Worm (Caenorhabditis elegans) whole organism, L1 larva: ENCODE data around the gene T23E1.1.

Experiments used
- C34B4.2 ChIP-seq: sonication (generic microtip); optimal IDR thresholded peaks from 2 replicates; lab custom pipeline; 2017; ENCODE audit warnings: mild to moderate bottlenecking, missing genetic modification characterization, missing compliant biosample characterization
- Y116A8C.19 ChIP-seq: sonication (generic microtip); optimal IDR thresholded peaks from 2 replicates; lab custom pipeline; 2016; ENCODE audit warnings: missing compliant biosample characterization, missing genetic modification characterization, borderline replicate concordance
- aly-2 ChIP-seq: fragments of 150-350 bp; optimal IDR thresholded peaks from 2 replicates; lab custom pipeline; 2014; ENCODE audit warnings: missing biosample characterization, missing genetic modification characterization
- blmp-1 ChIP-seq: fragments of 150-350 bp; optimal IDR thresholded peaks from 2 replicates; lab custom pipeline; 2014; ENCODE audit warnings: missing biosample characterization, missing genetic modification characterization
- ceh-88 ChIP-seq: fragments of 200-800 bp; sonication (Bioruptor generic); IDR thresholded peaks from 2 replicates; pipeline ENCODE4 v1.3.6; 2022; ENCODE audit warnings: missing genetic modification characterization, missing compliant biosample characterization
- ceh-90 ChIP-seq: sonication (generic microtip); optimal IDR thresholded peaks from 2 replicates; lab custom pipeline; 2016; ENCODE audit warnings: missing genetic modification characterization, missing compliant biosample characterization
- dsc-1 ChIP-seq: sonication (generic microtip); optimal IDR thresholded peaks from 2 replicates; lab custom pipeline; 2016; ENCODE audit warnings: mild to moderate bottlenecking, missing genetic modification characterization, missing compliant biosample characterization
- elt-2 ChIP-seq: sonication (generic microtip); optimal IDR thresholded peaks from 2 replicates; lab custom pipeline; 2016; ENCODE audit warnings: missing genetic modification characterization, mild to moderate bottlenecking, inconsistent platforms, missing compliant biosample characterization, missing genetic modification reagents
- elt-3 ChIP-seq, 6 experiments: fragments of 150-350 bp in 1 of 6; sonication (generic microtip); optimal IDR thresholded peaks; 2 replicates each; lab custom pipeline; 2017 to 2018; ENCODE audit warnings: missing biosample characterization in 6 of 6, missing genetic modification characterization in 6 of 6, inconsistent platforms in 1 of 6
- fkh-4 ChIP-seq: sonication (generic microtip); optimal IDR thresholded peaks from 2 replicates; lab custom pipeline; 2016; ENCODE audit warnings: missing compliant biosample characterization, missing genetic modification characterization, borderline replicate concordance
- grh-1 ChIP-seq: fragments of 200-800 bp; sonication (Bioruptor generic); IDR thresholded peaks from 2 replicates; pipeline ENCODE4 v1.3.6; 2022; ENCODE audit warnings: missing genetic modification reagents, missing genetic modification characterization, missing compliant biosample characterization
- jun-1 ChIP-seq: fragments of 150-350 bp; optimal IDR thresholded peaks from 2 replicates; lab custom pipeline; 2014; ENCODE audit warnings: missing biosample characterization, missing genetic modification reagents, missing genetic modification characterization
- lin-14 ChIP-seq: fragments of 200-800 bp; sonication (Bioruptor generic); optimal IDR thresholded peaks from 2 replicates; lab custom pipeline; 2018; ENCODE audit warnings: mild to moderate bottlenecking, missing genetic modification characterization, moderate library complexity, missing compliant biosample characterization
- lin-35 ChIP-seq, 2 experiments: fragments of 150-350 bp; optimal IDR thresholded peaks; 2 replicates each; lab custom pipeline; 2014; ENCODE audit warnings: missing biosample characterization in 2 of 2, missing genetic modification characterization in 2 of 2, missing genetic modification reagents in 2 of 2
- lin-39 ChIP-seq: fragments of 150-350 bp; optimal IDR thresholded peaks from 2 replicates; lab custom pipeline; 2014; ENCODE audit warnings: missing biosample characterization, missing genetic modification reagents, missing genetic modification characterization
- lsy-2 ChIP-seq, 2 experiments: fragments of 150-350 bp; optimal IDR thresholded peaks; 2 replicates each; lab custom pipeline; 2014; ENCODE audit warnings: missing biosample characterization in 2 of 2, missing genetic modification characterization in 2 of 2
- mab-9 ChIP-seq: fragments of 200-800 bp; sonication (Bioruptor generic); IDR thresholded peaks from 2 replicates; pipeline ENCODE4 v1.3.6; 2022; ENCODE audit warnings: missing genetic modification reagents, missing genetic modification characterization, missing compliant biosample characterization
- nhr-12 ChIP-seq: sonication (generic microtip); optimal IDR thresholded peaks from 2 replicates; lab custom pipeline; 2017; ENCODE audit warnings: missing biosample characterization, missing genetic modification characterization
- nhr-19 ChIP-seq: fragments of 200-800 bp; sonication (Bioruptor generic); conservative IDR thresholded peaks from 2 replicates; pipeline ENCODE4 v1.3.6; 2022; ENCODE audit warnings: missing genetic modification characterization, missing compliant biosample characterization
- nhr-20 ChIP-seq: sonication (generic microtip); optimal IDR thresholded peaks from 2 replicates; lab custom pipeline; 2016; ENCODE audit warnings: mild to moderate bottlenecking, missing genetic modification characterization, missing compliant biosample characterization
- nhr-47 ChIP-seq: sonication (generic microtip); optimal IDR thresholded peaks from 2 replicates; lab custom pipeline; 2016; ENCODE audit warnings: mild to moderate bottlenecking, missing genetic modification characterization, moderate library complexity, missing compliant biosample characterization
- nhr-71 ChIP-seq: sonication (generic microtip); optimal IDR thresholded peaks from 2 replicates; lab custom pipeline; 2016; ENCODE audit warnings: mild to moderate bottlenecking, missing genetic modification characterization, moderate library complexity, missing compliant biosample characterization
- nhr-85 ChIP-seq: sonication (generic microtip); peaks from one replicate; lab custom pipeline; 2016; ENCODE audit warnings: missing genetic modification characterization, inconsistent platforms, missing compliant biosample characterization
- pag-3 ChIP-seq: sonication (generic microtip); optimal IDR thresholded peaks from 2 replicates; lab custom pipeline; 2017; ENCODE audit warnings: missing genetic modification characterization, mild to moderate bottlenecking, missing compliant biosample characterization, antibody characterized with exemption, borderline replicate concordance; ENCODE audit not compliant: insufficient read depth
- rnt-1 ChIP-seq: sonication (generic microtip); optimal IDR thresholded peaks from 2 replicates; lab custom pipeline; 2016; ENCODE audit warnings: mild to moderate bottlenecking, missing genetic modification characterization, moderate library complexity, missing compliant biosample characterization
- snu-23 ChIP-seq: sonication (generic microtip); optimal IDR thresholded peaks from 2 replicates; lab custom pipeline; 2016; ENCODE audit warnings: missing genetic modification characterization, missing compliant biosample characterization
- sup-37 ChIP-seq: fragments of 200-800 bp; sonication (Bioruptor generic); optimal IDR thresholded peaks from 2 replicates; lab custom pipeline; 2018; ENCODE audit warnings: mild to moderate bottlenecking, missing genetic modification characterization, missing compliant biosample characterization
- swsn-7 ChIP-seq: sonication (generic microtip); optimal IDR thresholded peaks from 2 replicates; lab custom pipeline; 2016; ENCODE audit warnings: missing genetic modification characterization, missing compliant biosample characterization
- tbx-2 ChIP-seq: sonication (generic microtip); optimal IDR thresholded peaks from 2 replicates; lab custom pipeline; 2016; ENCODE audit warnings: missing genetic modification characterization, missing compliant biosample characterization
- tlp-1 ChIP-seq: fragments of 150-350 bp; optimal IDR thresholded peaks from 2 replicates; lab custom pipeline; 2014; ENCODE audit warnings: missing biosample characterization, missing genetic modification characterization
- unc-130 ChIP-seq: fragments of 150-350 bp; optimal IDR thresholded peaks from 2 replicates; lab custom pipeline; 2017; ENCODE audit warnings: missing biosample characterization, missing genetic modification characterization, inconsistent platforms
- unc-30 ChIP-seq: sonication (generic microtip); optimal IDR thresholded peaks from 2 replicates; lab custom pipeline; 2017; ENCODE audit warnings: missing biosample characterization, missing genetic modification characterization
- unc-98 ChIP-seq: fragments of 200-800 bp; sonication (Bioruptor generic); IDR thresholded peaks from 2 replicates; pipeline ENCODE4 v1.3.6; 2022; ENCODE audit warnings: missing genetic modification characterization, missing compliant biosample characterization
- vab-15 ChIP-seq: sonication (generic microtip); optimal IDR thresholded peaks from 2 replicates; lab custom pipeline; 2017; ENCODE audit warnings: missing genotype, mild to moderate bottlenecking, missing genetic modification characterization, missing compliant biosample characterization
- xbp-1 ChIP-seq: sonication (generic microtip); optimal IDR thresholded peaks from 2 replicates; lab custom pipeline; 2016; ENCODE audit warnings: missing genetic modification characterization, missing compliant biosample characterization
- zag-1 ChIP-seq: fragments of 150-350 bp; optimal IDR thresholded peaks from 2 replicates; lab custom pipeline; 2014; ENCODE audit warnings: missing biosample characterization, missing genetic modification characterization
- ztf-11 ChIP-seq, 2 experiments: sonication (generic microtip); optimal IDR thresholded peaks; 2 replicates each; lab custom pipeline; 2016 to 2017; ENCODE audit warnings: missing genetic modification characterization in 2 of 2, missing biosample characterization in 1 of 2, missing compliant biosample characterization in 1 of 2

T23E1.1 gene

DNA sequence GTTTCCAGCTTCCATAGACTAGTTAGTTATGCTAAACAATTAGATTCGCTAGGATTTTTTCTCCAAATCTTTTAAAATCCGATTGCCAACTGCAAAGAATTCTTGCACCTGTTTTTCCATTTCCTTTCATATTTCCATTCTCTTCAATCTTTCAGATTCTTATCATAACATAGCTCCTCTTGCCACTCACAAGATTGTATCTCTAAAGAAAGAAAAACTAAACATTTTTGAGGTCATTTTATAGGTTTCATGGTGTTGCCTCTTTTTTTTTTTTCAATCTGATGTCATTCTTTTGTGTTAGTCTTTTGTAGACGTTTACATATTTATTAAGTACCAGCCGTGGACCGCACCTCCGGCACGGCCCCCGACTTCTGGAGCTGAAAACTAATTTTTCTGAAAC, 14.2 kb downstream of the T23E1.1 start:
- no peak for TF ChIP-seq nhr-12 (tag; lab: Kevin White, UChicago)
- peak; percentile 1 for TF ChIP-seq lin-14
- peak; percentile 81 for TF ChIP-seq nhr-85 (tag; lab: Kevin White, UChicago)
- TF ChIP-seq grh-1 (GFP tag; lab: Robert Waterston, UW) = no peak
- peak; percentile 8 for TF ChIP-seq blmp-1 (tag; lab: Kevin White, UChicago)

DNA sequence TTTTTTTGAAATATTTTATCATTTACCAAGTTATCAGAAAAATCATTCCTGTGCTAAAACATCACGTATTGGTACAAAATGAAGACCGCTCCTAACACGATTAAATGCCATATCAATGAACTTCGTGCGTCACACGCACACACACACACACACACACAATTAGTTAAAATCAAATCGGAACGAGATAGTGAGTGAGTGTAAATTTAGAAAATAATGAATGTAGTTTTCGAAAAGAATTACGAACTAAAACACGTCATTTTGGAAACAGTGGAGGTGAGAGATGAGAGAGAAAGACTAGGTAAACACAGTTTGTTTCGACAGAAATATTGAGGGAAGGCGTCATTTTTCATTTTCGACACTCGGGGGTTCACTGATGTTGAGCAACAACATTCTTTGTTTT, 15.7 kb downstream of the T23E1.1 start:
- TF ChIP-seq nhr-85 (tag; lab: Kevin White, UChicago) (peak; percentile 71), nhr-71 (tag; lab: Kevin White, UChicago) (peak; percentile 36), snu-23 (GFP tag; lab: Kevin White, UChicago) (peak; percentile 10), blmp-1 (tag; lab: Kevin White, UChicago) (peak; percentile 24), nhr-19 (no peak), mab-9 (no peak), lin-35 (GFP tag; optimal IDR thresholded peaks at IDR 0.05; lab: Kevin White, UChicago) (peak in 1 of 2 experiments; percentile 25), C34B4.2 (no peak), vab-15 (tag; lab: Kevin White, UChicago) (no peak), Y116A8C.19 (tag; lab: Kevin White, UChicago) (no peak), lsy-2 (tag; optimal IDR thresholded peaks at IDR 0.05; lab: Kevin White, UChicago) (peak in 1 of 2 experiments; percentile 37), lin-14 (peak; percentile 68), elt-2 (peak; percentile 39), jun-1 (tag; lab: Kevin White, UChicago) (peak; percentile 25), nhr-47 (tag; lab: Kevin White, UChicago) (peak; percentile 15), unc-98 (GFP tag; lab: Robert Waterston, UW) (no peak), ceh-90 (no peak), unc-30 (tag; lab: Kevin White, UChicago) (no peak), nhr-20 (tag; lab: Kevin White, UChicago) (peak; percentile 42), zag-1 (no peak)

DNA sequence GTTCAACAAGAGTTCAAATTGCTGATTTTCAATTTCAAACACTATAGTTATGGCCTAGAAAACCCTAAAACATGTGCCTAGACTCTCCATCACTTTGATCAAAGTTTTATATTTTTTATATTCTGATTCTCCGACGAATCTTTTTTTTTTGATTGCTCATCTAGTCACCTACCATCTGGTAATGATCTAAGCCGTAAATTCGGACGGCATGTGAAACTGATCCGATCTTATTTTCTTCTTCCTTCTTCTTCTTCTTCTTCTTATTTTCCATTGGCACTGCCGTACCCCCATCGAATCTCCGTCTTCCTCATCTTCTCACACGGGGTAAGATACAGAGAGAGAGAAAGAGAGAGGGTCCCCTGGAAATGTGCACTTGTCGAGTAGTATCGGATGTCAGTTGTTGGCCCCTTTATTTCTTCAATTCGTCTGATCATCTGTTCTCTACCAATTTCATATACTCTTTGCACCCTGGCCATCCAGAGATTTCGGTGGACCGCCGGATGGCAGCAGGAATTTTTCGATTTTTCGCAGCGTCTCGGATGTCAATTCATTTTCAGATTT, 17.6 kb downstream of the T23E1.1 start:
- TF ChIP-seq elt-3 (tag; optimal IDR thresholded peaks at IDR 0.05; lab: Kevin White, UChicago) = no peak
- TF ChIP-seq pag-3 (tag; lab: Kevin White, UChicago) = peak; percentile 97
- peak; percentile 24 for TF ChIP-seq tbx-2 (tag; lab: Kevin White, UChicago)
- TF ChIP-seq sup-37 (GFP tag; lab: Kevin White, UChicago) = no peak
- peak; percentile 67 for TF ChIP-seq lin-14
- peak in 1 of 2 experiments; percentile 48 for TF ChIP-seq lsy-2 (tag; optimal IDR thresholded peaks at IDR 0.05; lab: Kevin White, UChicago)
- TF ChIP-seq xbp-1 (tag; lab: Kevin White, UChicago) = peak; percentile 7
- TF ChIP-seq tlp-1 (tag; lab: Kevin White, UChicago) = no peak
- TF ChIP-seq dsc-1 (tag; lab: Kevin White, UChicago) = peak; percentile 98
- no peak for TF ChIP-seq ceh-88
- no peak for TF ChIP-seq lin-39 (tag; lab: Kevin White, UChicago)
- TF ChIP-seq nhr-20 (tag; lab: Kevin White, UChicago) = no peak
- TF ChIP-seq unc-130 (tag; lab: Kevin White, UChicago) = peak; percentile 29
- no peak for TF ChIP-seq unc-30 (tag; lab: Kevin White, UChicago)
- TF ChIP-seq swsn-7 (tag; lab: Kevin White, UChicago) = peak; percentile 22
- TF ChIP-seq Y116A8C.19 (tag; lab: Kevin White, UChicago) = no peak
- peak; percentile 3 for TF ChIP-seq nhr-47 (tag; lab: Kevin White, UChicago)
- TF ChIP-seq ztf-11 (tag; optimal IDR thresholded peaks at IDR 0.05; lab: Kevin White, UChicago) = no peak
- TF ChIP-seq aly-2 (tag; lab: Kevin White, UChicago) = no peak
- TF ChIP-seq snu-23 (GFP tag; lab: Kevin White, UChicago) = peak; percentile 44
- no peak for TF ChIP-seq grh-1 (GFP tag; lab: Robert Waterston, UW)
- peak; percentile 91 for TF ChIP-seq fkh-4 (tag; lab: Kevin White, UChicago)
- TF ChIP-seq nhr-71 (tag; lab: Kevin White, UChicago) = peak; percentile 51
- TF ChIP-seq nhr-12 (tag; lab: Kevin White, UChicago) = no peak
- TF ChIP-seq rnt-1 (tag; lab: Kevin White, UChicago) = peak; percentile 40
- no peak for TF ChIP-seq blmp-1 (tag; lab: Kevin White, UChicago)
- TF ChIP-seq, all 84 proteins: peak for 13
